Worm (Caenorhabditis elegans) whole organism, L2 larva: ENCODE results near the gene Y39A1C.1.

Experiments used
- F13H6.1 ChIP-seq: sonication (generic microtip); optimal IDR thresholded peaks from 2 replicates; lab custom pipeline; 2016; ENCODE audit warnings: missing genetic modification characterization, missing compliant biosample characterization
- R02D3.7 ChIP-seq: fragments of 150-350 bp; optimal IDR thresholded peaks from 2 replicates; lab custom pipeline; 2014; ENCODE audit warnings: missing biosample characterization, missing genetic modification characterization
- Y55F3AM.14 ChIP-seq: fragments of 200-800 bp; sonication (Bioruptor generic); optimal IDR thresholded peaks from 2 replicates; lab custom pipeline; 2018; ENCODE audit warnings: mild to moderate bottlenecking, missing genetic modification characterization, missing compliant biosample characterization
- ZK546.5 ChIP-seq: sonication (generic microtip); optimal IDR thresholded peaks from 2 replicates; lab custom pipeline; 2017; ENCODE audit warnings: missing biosample characterization, missing genetic modification characterization
- alr-1 ChIP-seq: fragments of 150-350 bp; optimal IDR thresholded peaks from 2 replicates; lab custom pipeline; 2014; ENCODE audit warnings: missing biosample characterization, missing genetic modification characterization
- aly-2 ChIP-seq: fragments of 150-350 bp; optimal IDR thresholded peaks from 2 replicates; lab custom pipeline; 2014; ENCODE audit warnings: missing biosample characterization, missing genetic modification characterization
- ama-1 ChIP-seq: fragments of 150-350 bp; optimal IDR thresholded peaks from 2 replicates; lab custom pipeline; 2018; ENCODE audit warnings: inconsistent platforms
- blmp-1 ChIP-seq: sonication (generic microtip); optimal IDR thresholded peaks from 2 replicates; lab custom pipeline; 2017; ENCODE audit warnings: missing genetic modification characterization, mild to moderate bottlenecking, missing compliant biosample characterization, antibody characterized with exemption, moderate library complexity; ENCODE audit not compliant: insufficient read depth
- dmd-4 ChIP-seq: sonication (generic microtip); optimal IDR thresholded peaks from 2 replicates; lab custom pipeline; 2017; ENCODE audit warnings: missing biosample characterization, missing genetic modification characterization
- egl-27 ChIP-seq: sonication (generic microtip); optimal IDR thresholded peaks from 3 replicates; lab custom pipeline; 2017; ENCODE audit warnings: missing biosample characterization, missing genetic modification reagents, missing genetic modification characterization
- elt-1 ChIP-seq: fragments of 150-350 bp; optimal IDR thresholded peaks from 2 replicates; lab custom pipeline; 2014; ENCODE audit warnings: missing biosample characterization, missing genetic modification characterization
- elt-3 ChIP-seq: sonication (generic microtip); optimal IDR thresholded peaks from 2 replicates; lab custom pipeline; 2017; ENCODE audit warnings: missing biosample characterization, missing genetic modification characterization
- gmeb-1 ChIP-seq: fragments of 150-350 bp; optimal IDR thresholded peaks from 2 replicates; lab custom pipeline; 2014; ENCODE audit warnings: missing biosample characterization, missing genetic modification characterization
- lin-11 ChIP-seq: fragments of 150-350 bp; sonication (generic microtip); optimal IDR thresholded peaks from 2 replicates; lab custom pipeline; 2014; ENCODE audit warnings: missing biosample characterization, missing genetic modification characterization, inconsistent platforms, mixed read lengths
- lin-13 ChIP-seq: fragments of 150-350 bp; optimal IDR thresholded peaks from 2 replicates; lab custom pipeline; 2014; ENCODE audit warnings: missing biosample characterization, missing genetic modification reagents, missing genetic modification characterization
- lsy-2 ChIP-seq, 2 experiments: fragments of 150-350 bp in 1 of 2; sonication (generic microtip) in 1 of 2; optimal IDR thresholded peaks; 2 replicates each; lab custom pipeline; 2014 to 2017; ENCODE audit warnings: missing biosample characterization in 2 of 2, missing genetic modification characterization in 2 of 2
- mab-5 ChIP-seq: fragments of 150-350 bp; optimal IDR thresholded peaks from 2 replicates; lab custom pipeline; 2014; ENCODE audit warnings: missing biosample characterization, missing genetic modification characterization
- mbf-1 ChIP-seq: sonication (generic microtip); optimal IDR thresholded peaks from 2 replicates; lab custom pipeline; 2017; ENCODE audit warnings: missing biosample characterization, missing genetic modification characterization
- mdl-1 ChIP-seq, 2 experiments: fragments of 150-350 bp in 1 of 2; sonication (generic microtip) in 1 of 2; optimal IDR thresholded peaks; 2 replicates each; lab custom pipeline; 2017; ENCODE audit warnings: missing biosample characterization in 2 of 2, missing genetic modification characterization in 2 of 2
- nhr-129 ChIP-seq: fragments of 150-350 bp; optimal IDR thresholded peaks from 2 replicates; lab custom pipeline; 2014; ENCODE audit warnings: missing biosample characterization, missing genetic modification characterization
- nhr-237 ChIP-seq: fragments of 150-350 bp; optimal IDR thresholded peaks from 2 replicates; lab custom pipeline; 2014; ENCODE audit warnings: missing biosample characterization, missing genetic modification characterization
- nhr-25 ChIP-seq: fragments of 150-350 bp; sonication (generic microtip); optimal IDR thresholded peaks from 3 replicates; lab custom pipeline; 2014; ENCODE audit warnings: missing biosample characterization, missing genetic modification characterization
- nhr-77 ChIP-seq: fragments of 150-350 bp; optimal IDR thresholded peaks from 2 replicates; lab custom pipeline; 2014; ENCODE audit warnings: missing biosample characterization, missing genetic modification characterization
- peb-1 ChIP-seq: fragments of 150-350 bp; optimal IDR thresholded peaks from 2 replicates; lab custom pipeline; 2014; ENCODE audit warnings: missing biosample characterization, missing genetic modification characterization
- sem-4 ChIP-seq: fragments of 150-350 bp; optimal IDR thresholded peaks from 2 replicates; lab custom pipeline; 2014; ENCODE audit warnings: missing biosample characterization, missing genetic modification reagents, missing genetic modification characterization
- skn-1 ChIP-seq: sonication (generic microtip); optimal IDR thresholded peaks from 2 replicates; lab custom pipeline; 2017; ENCODE audit warnings: missing biosample characterization, missing genetic modification characterization
- sma-3 ChIP-seq: sonication (generic microtip); optimal IDR thresholded peaks from 2 replicates; lab custom pipeline; 2016; ENCODE audit warnings: missing genetic modification reagents, missing genetic modification characterization, missing compliant biosample characterization
- sma-9 ChIP-seq, 2 experiments: fragments of 150-350 bp in 1 of 2; sonication (generic microtip) in 1 of 2; optimal IDR thresholded peaks; 2 replicates each; lab custom pipeline; 2014 to 2016; ENCODE audit warnings: missing genetic modification characterization in 2 of 2, mild to moderate bottlenecking in 1 of 2, missing biosample characterization in 1 of 2, missing compliant biosample characterization in 1 of 2, missing genetic modification reagents in 1 of 2, moderate library complexity in 1 of 2
- snpc-4 ChIP-seq: fragments of 150-350 bp; optimal IDR thresholded peaks from 2 replicates; lab custom pipeline; 2014; ENCODE audit warnings: missing biosample characterization, missing genetic modification characterization
- unc-39 ChIP-seq: fragments of 150-350 bp; optimal IDR thresholded peaks from 2 replicates; lab custom pipeline; 2014; ENCODE audit warnings: missing biosample characterization, missing genetic modification characterization
- unc-55 ChIP-seq: fragments of 150-350 bp; sonication (generic microtip); optimal IDR thresholded peaks from 3 replicates; lab custom pipeline; 2014; ENCODE audit warnings: missing biosample characterization, missing genetic modification reagents, missing genetic modification characterization
- unc-62 ChIP-seq: fragments of 150-350 bp; optimal IDR thresholded peaks from 2 replicates; lab custom pipeline; 2014; ENCODE audit warnings: missing biosample characterization, missing genetic modification reagents, missing genetic modification characterization
- zag-1 ChIP-seq: fragments of 150-350 bp; optimal IDR thresholded peaks from 2 replicates; lab custom pipeline; 2014; ENCODE audit warnings: missing biosample characterization, missing genetic modification characterization
- ztf-1 ChIP-seq: fragments of 200-800 bp; sonication (Bioruptor generic); conservative IDR thresholded peaks from 2 replicates; pipeline ENCODE4 v1.3.6; 2022; ENCODE audit warnings: missing genetic modification characterization, missing compliant biosample characterization
- ztf-4 ChIP-seq: fragments of 150-350 bp; optimal IDR thresholded peaks from 2 replicates; lab custom pipeline; 2014; ENCODE audit warnings: missing biosample characterization, missing genetic modification characterization

Gene Y39A1C.1

DNA sequence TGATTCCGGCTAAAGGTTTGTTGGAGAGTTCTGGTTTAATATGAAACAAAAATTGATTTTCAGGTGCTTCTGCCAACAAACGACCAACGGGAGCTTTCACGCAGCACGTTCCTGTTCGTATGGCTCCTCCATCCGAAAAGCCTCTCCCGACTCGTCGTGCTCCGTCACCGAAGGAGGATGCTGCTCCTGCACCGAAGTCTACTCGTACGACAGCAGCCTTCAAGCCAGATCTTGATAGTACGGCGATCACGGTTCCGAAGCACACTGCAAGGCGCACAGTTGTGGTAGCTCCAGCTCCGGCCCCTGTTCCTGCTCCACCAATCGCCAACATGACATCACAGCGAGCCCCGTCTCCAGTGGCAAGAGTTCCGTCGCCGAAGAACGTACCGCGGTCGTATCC is 46.4 kb upstream of the Y39A1C.1 start:
- TF ChIP-seq mdl-1 (tag; optimal IDR thresholded peaks at IDR 0.05; lab: Kevin White, UChicago) (no peak), zag-1 (tag; lab: Kevin White, UChicago) (no peak), nhr-77 (no peak), egl-27 (tag; lab: Kevin White, UChicago) (no peak), ztf-4 (tag; lab: Kevin White, UChicago) (no peak), elt-1 (tag; lab: Kevin White, UChicago) (no peak), Y55F3AM.14 (no peak), peb-1 (tag; lab: Kevin White, UChicago) (no peak), lin-11 (tag; lab: Kevin White, UChicago) (no peak)

DNA sequence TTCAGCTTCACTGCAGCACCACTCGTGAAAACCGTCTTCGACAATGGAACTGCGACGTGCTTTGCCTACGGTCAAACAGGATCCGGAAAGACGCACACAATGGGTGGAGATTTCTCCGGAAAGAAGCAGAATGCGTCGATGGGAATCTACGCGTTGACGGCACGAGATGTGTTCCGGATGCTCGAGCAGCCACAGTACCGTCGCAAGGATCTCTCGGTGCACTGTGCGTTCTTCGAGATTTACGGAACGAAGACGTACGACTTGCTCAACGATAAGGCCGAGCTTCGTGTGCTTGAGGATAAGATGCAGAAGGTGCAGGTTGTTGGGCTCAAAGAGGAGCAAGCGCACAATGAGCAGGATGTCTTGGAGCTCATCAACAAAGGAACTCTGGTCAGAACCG is 45.7 kb upstream of the Y39A1C.1 start:
- no peak for TF ChIP-seq snpc-4 (tag; lab: Kevin White, UChicago)
- TF ChIP-seq sma-3 (GFP tag; lab: Kevin White, UChicago) = no peak
- TF ChIP-seq sem-4 (tag; lab: Kevin White, UChicago) = no peak
- TF ChIP-seq lin-11 (tag; lab: Kevin White, UChicago) = no peak
- TF ChIP-seq skn-1 (tag; lab: Kevin White, UChicago) = no peak
- no peak for TF ChIP-seq ZK546.5 (tag; lab: Kevin White, UChicago)
- no peak for TF ChIP-seq mbf-1 (tag; lab: Kevin White, UChicago)
- no peak for TF ChIP-seq ztf-4 (tag; lab: Kevin White, UChicago)
- TF ChIP-seq elt-3 (tag; lab: Kevin White, UChicago) = no peak

DNA sequence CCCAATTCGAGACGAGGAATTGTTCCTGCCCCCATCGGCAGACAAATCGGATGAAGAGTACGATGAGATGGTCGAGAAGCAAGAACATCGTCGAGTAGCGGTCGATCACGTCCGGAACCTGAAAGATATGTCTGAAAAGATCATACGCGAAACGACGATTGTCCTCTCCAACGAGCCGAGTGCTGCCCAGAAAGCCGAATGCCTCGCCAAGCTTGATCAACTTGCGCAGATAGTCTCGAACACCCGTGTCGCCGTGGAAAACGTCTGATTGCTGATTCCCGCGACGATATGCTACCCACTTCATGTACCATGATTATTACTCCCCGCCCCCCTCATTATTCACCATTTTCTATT is 44.8 kb upstream of the Y39A1C.1 start:
- TF ChIP-seq sma-3 (GFP tag; lab: Kevin White, UChicago) = no peak
- no peak for TF ChIP-seq ztf-4 (tag; lab: Kevin White, UChicago)
- TF ChIP-seq elt-1 (tag; lab: Kevin White, UChicago) = no peak
- no peak for TF ChIP-seq peb-1 (tag; lab: Kevin White, UChicago)
- TF ChIP-seq lin-11 (tag; lab: Kevin White, UChicago) = no peak
- TF ChIP-seq alr-1 (tag; lab: Kevin White, UChicago) = no peak
- TF ChIP-seq Y55F3AM.14 = no peak
- no peak for TF ChIP-seq blmp-1
- no peak for TF ChIP-seq snpc-4 (tag; lab: Kevin White, UChicago)
- no peak for TF ChIP-seq lsy-2 (tag; optimal IDR thresholded peaks at IDR 0.05; lab: Kevin White, UChicago)
- no peak for TF ChIP-seq gmeb-1 (tag; lab: Kevin White, UChicago)
- TF ChIP-seq nhr-237 = no peak
- no peak for TF ChIP-seq sma-9 (GFP tag; optimal IDR thresholded peaks at IDR 0.05; lab: Kevin White, UChicago)
- no peak for TF ChIP-seq sma-9 (tag; optimal IDR thresholded peaks at IDR 0.05; lab: Kevin White, UChicago)
- no peak for TF ChIP-seq ZK546.5 (tag; lab: Kevin White, UChicago)
- no peak for TF ChIP-seq nhr-129
- TF ChIP-seq, all 48 proteins: peak for 0

DNA sequence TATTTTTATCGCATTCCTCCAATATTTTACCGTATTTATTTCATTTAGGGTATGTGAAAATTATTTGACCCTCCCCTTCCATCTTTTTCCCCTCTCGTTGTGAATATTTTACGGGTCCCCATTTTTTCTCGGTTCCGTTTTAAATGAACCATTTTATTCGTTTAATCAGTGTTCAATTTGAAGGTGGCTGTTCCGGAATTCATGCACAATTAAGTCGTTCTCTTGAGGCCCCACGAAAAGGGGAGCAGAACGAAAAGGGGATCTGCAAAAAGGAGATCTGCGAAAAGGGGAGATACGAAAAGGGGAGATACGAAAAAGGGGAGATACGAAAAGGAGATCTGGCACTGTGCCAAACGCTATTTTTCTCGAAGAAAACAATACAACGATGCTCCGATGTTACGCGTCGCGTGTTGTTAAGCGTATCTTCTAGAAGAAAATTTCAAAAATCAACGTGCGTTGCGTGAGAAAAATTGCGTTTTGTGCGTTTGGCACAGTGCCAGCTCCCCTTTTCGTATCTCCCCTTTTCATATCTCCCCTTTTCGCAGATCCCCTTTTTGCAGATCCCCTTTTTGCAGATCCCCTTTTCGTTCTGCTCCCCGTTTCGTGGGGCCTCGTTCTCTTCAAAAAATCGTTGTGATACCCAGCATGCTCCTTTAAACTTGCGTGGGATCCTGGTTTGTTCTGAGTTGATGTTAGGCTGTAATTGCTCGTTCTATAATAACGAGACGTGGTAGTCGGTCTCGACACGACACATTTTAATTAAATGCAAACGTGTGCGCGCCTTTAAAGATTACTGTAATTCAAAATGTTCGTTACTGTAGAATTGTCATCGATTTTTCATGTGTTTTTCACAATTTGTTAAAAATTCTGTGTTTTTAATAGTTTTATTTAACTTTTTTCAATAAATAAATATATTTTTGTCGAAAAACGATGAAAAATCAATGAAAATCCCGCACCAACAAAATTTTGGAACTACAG is 44.1 kb upstream of the Y39A1C.1 start:
- no peak for TF ChIP-seq blmp-1
- TF ChIP-seq elt-1 (tag; lab: Kevin White, UChicago) = no peak
- TF ChIP-seq snpc-4 (tag; lab: Kevin White, UChicago) = no peak
- TF ChIP-seq alr-1 (tag; lab: Kevin White, UChicago) = no peak
- TF ChIP-seq ama-1 = peak; percentile 29
- no peak for TF ChIP-seq nhr-25
- no peak for TF ChIP-seq dmd-4 (tag; lab: Kevin White, UChicago)
- peak in 1 of 2 experiments; percentile 36 for TF ChIP-seq lsy-2 (tag; optimal IDR thresholded peaks at IDR 0.05; lab: Kevin White, UChicago)
- TF ChIP-seq F13H6.1 = peak; percentile 22
- TF ChIP-seq aly-2 (tag; lab: Kevin White, UChicago) = no peak
- peak; percentile 33 for TF ChIP-seq nhr-129
- TF ChIP-seq, all 48 proteins: peak for 4

DNA sequence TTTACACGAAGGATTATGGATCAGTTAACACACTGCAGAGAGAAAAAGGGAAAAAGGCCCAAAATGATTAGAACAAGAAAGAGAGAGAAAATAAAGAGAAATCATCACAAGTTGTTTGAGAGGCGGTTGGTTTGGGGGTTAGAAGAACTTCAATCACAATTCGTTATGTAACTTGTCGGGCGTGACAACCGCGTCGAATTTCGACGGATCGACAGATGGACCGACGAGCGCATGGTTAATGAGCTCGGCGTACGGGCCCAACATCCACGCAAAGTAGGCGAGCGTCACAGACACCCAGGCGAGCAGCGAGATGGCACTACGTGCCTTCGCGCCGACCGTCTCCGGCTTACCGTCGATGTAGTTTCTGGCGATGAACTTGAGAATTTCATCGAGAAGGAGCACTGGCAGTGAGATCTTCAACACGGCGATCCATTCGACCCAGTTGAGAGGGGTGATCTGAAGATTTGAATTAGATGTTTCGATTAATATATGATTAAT is 42.4 kb upstream of the Y39A1C.1 start:
- TF ChIP-seq lin-13 (GFP tag; lab: Kevin White, UChicago) = no peak
- no peak for TF ChIP-seq ZK546.5 (tag; lab: Kevin White, UChicago)
- no peak for TF ChIP-seq unc-55
- no peak for TF ChIP-seq aly-2 (tag; lab: Kevin White, UChicago)
- no peak for TF ChIP-seq unc-39
- no peak for TF ChIP-seq sma-9 (GFP tag; optimal IDR thresholded peaks at IDR 0.05; lab: Kevin White, UChicago)
- TF ChIP-seq sma-9 (tag; optimal IDR thresholded peaks at IDR 0.05; lab: Kevin White, UChicago) = no peak
- TF ChIP-seq nhr-77 = no peak
- TF ChIP-seq nhr-25 = no peak
- no peak for TF ChIP-seq sma-3 (GFP tag; lab: Kevin White, UChicago)
- no peak for TF ChIP-seq ztf-1 (GFP tag; lab: Robert Waterston, UW)
- TF ChIP-seq ama-1 = no peak
- TF ChIP-seq R02D3.7 (tag; lab: Kevin White, UChicago) = no peak
- TF ChIP-seq unc-62 = no peak
- TF ChIP-seq gmeb-1 (tag; lab: Kevin White, UChicago) = no peak
- no peak for TF ChIP-seq alr-1 (tag; lab: Kevin White, UChicago)
- no peak for TF ChIP-seq egl-27 (tag; lab: Kevin White, UChicago)
- TF ChIP-seq mab-5 (tag; lab: Kevin White, UChicago) = no peak
- TF ChIP-seq, all 48 proteins: peak for 0
